Worm (Caenorhabditis elegans) whole organism, dauer: ENCODE data around the gene pei-1.

Source experiments
- unc-62 ChIP-seq: sonication (generic microtip); optimal IDR thresholded peaks from 2 replicates; lab custom pipeline; 2017; ENCODE audit warnings: missing biosample characterization, missing genetic modification reagents, missing genetic modification characterization

The pei-1 gene

DNA sequence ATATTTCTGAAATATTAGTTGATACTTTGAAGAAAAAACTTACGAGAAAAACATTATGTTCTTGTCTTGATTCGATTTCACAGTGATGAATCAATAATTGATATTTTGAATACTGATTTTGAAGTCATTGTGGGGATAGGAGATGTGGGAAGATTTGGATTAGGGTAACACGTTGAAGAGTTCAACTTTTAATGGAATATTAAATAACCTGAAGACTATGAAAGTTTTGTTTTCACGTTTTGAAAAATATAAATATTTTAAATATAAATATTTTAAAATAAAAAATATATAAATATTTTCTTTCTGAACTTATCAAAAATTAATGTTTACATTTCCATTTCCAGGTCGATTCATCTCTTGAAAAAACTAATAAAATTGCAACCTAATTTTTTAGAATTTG, at the start of gene pei-1:
TSS of gene pei-1 (minus strand) at position 101 of the 400 bp plus-strand sequence.
- no peak for TF ChIP-seq unc-62 (GFP tag; lab: Kevin White, UChicago)

ce11 chrIV:9641925-9642324, 49.6 kb upstream of the pei-1 start, which contains the start of gene del-2:
TSS of gene del-2 (minus strand) at chrIV:9642025.
- no peak for TF ChIP-seq unc-62 (GFP tag; lab: Kevin White, UChicago)

ce11 chrIV:9634848-9635247, 42.5 kb upstream of the pei-1 start, which contains the start of gene mca-1:
TSS of gene mca-1 (minus strand) at chrIV:9634948.
- no peak for TF ChIP-seq unc-62 (GFP tag; lab: Kevin White, UChicago)

DNA sequence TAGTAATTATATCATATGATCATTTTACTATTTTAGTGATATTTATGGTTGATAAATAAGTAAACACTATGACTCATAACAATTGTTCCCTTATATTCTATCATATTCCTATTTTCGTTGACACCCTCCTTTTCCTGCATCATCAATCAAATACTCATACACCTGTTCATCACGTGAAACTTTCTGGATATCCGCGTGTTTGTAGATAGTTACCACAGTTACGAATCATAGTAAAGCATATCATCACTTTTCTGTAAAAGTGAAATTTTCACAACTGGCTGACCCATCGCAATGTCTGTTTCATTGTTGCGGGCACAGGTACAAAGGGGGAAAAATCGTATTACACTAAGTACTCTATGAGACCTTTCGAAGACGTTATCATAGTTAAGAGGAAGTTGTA, 41.6 kb upstream of the pei-1 start:
- TF ChIP-seq unc-62 (GFP tag; lab: Kevin White, UChicago) = no peak

ce11 chrIV:9632966-9633494, 40.7 kb upstream of the pei-1 start:
- no peak for TF ChIP-seq unc-62 (GFP tag; lab: Kevin White, UChicago)

- TF ChIP-seq unc-62 (GFP tag; lab: Kevin White, UChicago) = no peak
Observed at ce11 chrIV:9632094-9632493, 39.8 kb upstream of the pei-1 start.

DNA sequence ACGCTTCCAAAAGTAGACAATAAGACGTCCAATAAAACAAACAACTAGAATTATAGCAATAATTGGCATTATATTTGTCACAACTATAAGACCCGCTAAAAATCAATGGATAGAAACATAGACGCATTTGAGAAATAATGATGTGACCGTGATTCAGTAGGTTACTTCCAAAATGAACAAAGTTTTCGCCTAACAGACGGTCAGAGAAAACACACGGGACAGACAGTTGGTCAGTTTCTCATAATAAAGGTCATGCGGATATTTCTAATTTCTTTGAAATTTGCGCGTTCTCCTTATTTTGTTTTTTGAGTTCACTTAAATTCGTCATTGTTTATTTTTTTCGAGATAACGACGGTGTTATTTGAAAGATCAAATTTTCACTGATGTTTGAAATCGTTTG, 39.3 kb upstream of the pei-1 start:
- TF ChIP-seq unc-62 (GFP tag; lab: Kevin White, UChicago) = no peak

DNA sequence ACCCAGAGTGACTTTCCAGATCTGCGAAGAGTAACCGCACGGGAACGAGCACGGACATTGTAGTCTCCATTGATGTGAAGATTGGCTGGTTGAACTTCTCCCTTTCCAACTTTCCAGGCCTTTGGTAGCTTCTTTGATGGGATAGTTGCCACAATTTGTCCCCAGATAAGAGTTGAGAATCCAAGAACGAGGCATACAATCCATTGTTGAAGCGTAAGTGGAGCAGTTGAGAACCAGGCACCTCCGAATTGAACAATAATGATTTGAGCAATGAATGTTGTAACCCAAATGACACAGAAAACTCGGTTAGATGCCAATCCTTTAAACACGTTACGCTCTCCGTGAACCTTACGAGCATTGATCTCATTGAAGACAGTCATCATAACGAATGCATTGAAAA, 34.7 kb upstream of the pei-1 start:
- TF ChIP-seq unc-62 (GFP tag; lab: Kevin White, UChicago) = no peak

DNA sequence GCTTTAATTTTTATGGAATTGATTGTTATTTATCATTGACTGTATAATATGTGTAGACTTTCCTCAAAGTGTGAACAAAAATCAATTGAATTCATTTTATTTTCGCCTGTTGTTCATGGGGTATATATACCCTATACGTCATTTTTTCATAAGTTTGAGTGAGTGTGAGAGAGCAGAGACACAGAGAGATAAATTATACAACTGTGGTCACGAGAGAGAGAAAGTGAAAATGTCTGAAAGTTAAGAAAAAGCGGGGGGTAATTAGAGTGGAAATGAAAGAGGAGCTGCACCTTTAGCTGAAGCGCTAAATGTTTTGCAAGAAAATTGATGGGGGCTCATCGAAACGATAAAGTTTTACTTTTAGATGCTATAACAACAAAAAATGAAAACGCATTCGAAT, 33.5 kb upstream of the pei-1 start:
- no peak for TF ChIP-seq unc-62 (GFP tag; lab: Kevin White, UChicago)

ce11 chrIV:9624977-9625376, 32.7 kb upstream of the pei-1 start, which contains the start of gene W09C2.10:
TSS of gene W09C2.10 (minus strand) at chrIV:9625077.
- TF ChIP-seq unc-62 (GFP tag; lab: Kevin White, UChicago) = no peak

DNA sequence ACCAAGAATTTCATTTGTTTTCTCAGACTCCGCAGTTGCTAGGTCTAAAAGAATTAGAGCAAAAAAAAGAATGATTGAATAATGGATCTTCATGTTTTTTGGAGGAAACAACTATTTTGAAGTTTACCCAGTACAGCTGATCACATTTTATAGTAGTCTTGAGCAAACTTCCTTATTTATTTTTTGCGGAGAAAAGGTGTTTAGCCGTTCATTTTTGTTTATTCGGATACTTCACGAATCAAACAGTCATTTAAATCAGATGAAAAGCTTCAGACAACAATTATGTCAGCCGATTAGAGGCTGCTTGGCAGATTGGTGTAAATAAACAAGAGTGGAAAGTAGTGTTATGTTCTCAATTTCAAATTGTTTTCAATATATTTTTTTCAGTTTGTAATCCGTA, 32.0 kb upstream of the pei-1 start, which contains the start of gene W09C2.8:
TSS of gene W09C2.8 (minus strand) at position 101 of the 400 bp plus-strand sequence.
- no peak for TF ChIP-seq unc-62 (GFP tag; lab: Kevin White, UChicago)

ce11 chrIV:9623269-9623668, 31.0 kb upstream of the pei-1 start, which contains the start of gene W09C2.9:
TSS of gene W09C2.9 (minus strand) at chrIV:9623369.
- TF ChIP-seq unc-62 (GFP tag; lab: Kevin White, UChicago) = no peak

ce11 chrIV:9622272-9622671, 30.0 kb upstream of the pei-1 start, which contains the start of gene W09C2.7:
TSS of gene W09C2.7 (minus strand) at chrIV:9622372.
- TF ChIP-seq unc-62 (GFP tag; lab: Kevin White, UChicago) = no peak

DNA sequence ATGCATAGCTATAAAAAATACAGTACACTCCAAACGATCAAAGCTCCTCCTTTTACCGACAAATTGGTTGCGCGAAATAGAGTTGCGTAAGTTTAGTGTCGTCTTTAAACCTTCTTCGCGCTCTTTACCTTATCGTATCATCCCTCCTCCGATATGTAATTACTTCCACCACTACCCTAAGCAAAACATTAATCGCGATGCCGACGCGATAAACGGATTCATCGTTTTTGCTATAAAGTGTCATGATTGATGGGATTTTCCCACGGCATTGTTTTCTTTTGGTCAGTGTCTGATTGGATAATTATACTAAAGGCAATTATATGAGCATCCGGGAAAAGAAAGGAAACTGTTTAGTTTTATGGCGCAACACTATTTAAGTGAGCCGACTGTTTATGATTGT, 26.5 kb upstream of the pei-1 start:
- TF ChIP-seq unc-62 (GFP tag; lab: Kevin White, UChicago) = no peak

- no peak for TF ChIP-seq unc-62 (GFP tag; lab: Kevin White, UChicago)
Observed at ce11 chrIV:9618015-9618414, 25.7 kb upstream of the pei-1 start.

- TF ChIP-seq unc-62 (GFP tag; lab: Kevin White, UChicago) = no peak
Observed at ce11 chrIV:9617358-9617757, 25.0 kb upstream of the pei-1 start.

ce11 chrIV:9615511-9615910, 23.2 kb upstream of the pei-1 start:
- no peak for TF ChIP-seq unc-62 (GFP tag; lab: Kevin White, UChicago)
